Fruit fly (Drosophila melanogaster): Measurements from ENCODE around the gene Spag1.

Gene Spag1

dm6 chr3R:26982106-26982505 lies 34.5 kb downstream of the Spag1 start:
- TF ChIP-seq Atf6 (GFP tag; IDR thresholded peaks at IDR 0.05) (peak; percentile 18; the same call in 1 of the 2 replicates), Eip74EF (GFP tag; optimal IDR thresholded peaks at IDR 0.05) (peak in 1 of 2 experiments; percentile 13), CG10267 (tag; optimal IDR thresholded peaks at IDR 0.05) (no peak), CG42726 (GFP tag; IDR thresholded peaks at IDR 0.05; ENCODE audit: partially characterized antibody) (no peak), inv (GFP tag; IDR thresholded peaks at IDR 0.05; ENCODE audit: partially characterized antibody) (no peak), gro (GFP tag; optimal IDR thresholded peaks at IDR 0.05) (peak; percentile 62), sd (tag; optimal IDR thresholded peaks at IDR 0.05) (peak; percentile 23), CG2678 (tag; optimal IDR thresholded peaks at IDR 0.05) (peak; percentile 17), chinmo (GFP tag; IDR thresholded peaks at IDR 0.05; ENCODE audit: partially characterized antibody) (0 out of 4 replicates have a peak, but pooled peaks have one; percentile 50), Med (GFP tag) (peak; percentile 52), nom (GFP tag; optimal IDR thresholded peaks at IDR 0.05) (no peak)

dm6 chr3R:26984437-26984836 lies 36.8 kb downstream of the Spag1 start:
- TF ChIP-seq pum (GFP tag; optimal IDR thresholded peaks at IDR 0.05) = no peak
- TF ChIP-seq chm (GFP tag; IDR thresholded peaks at IDR 0.05) = no peak
- TF ChIP-seq sqz (GFP tag; optimal IDR thresholded peaks at IDR 0.05) = no peak
- TF ChIP-seq slou (GFP tag; optimal IDR thresholded peaks at IDR 0.05) = no peak
- TF ChIP-seq exex (tag; optimal IDR thresholded peaks at IDR 0.05) = peak; percentile 77
- TF ChIP-seq pita (GFP tag; optimal IDR thresholded peaks at IDR 0.05) = no peak
- TF ChIP-seq CG7987 (GFP tag; optimal IDR thresholded peaks at IDR 0.05) = no peak
- TF ChIP-seq YL-1 (GFP tag; optimal IDR thresholded peaks at IDR 0.05) = no peak
- no peak for TF ChIP-seq D19B (GFP tag; optimal IDR thresholded peaks at IDR 0.05)
- no peak for TF ChIP-seq phol (tag; optimal IDR thresholded peaks at IDR 0.05)
- TF ChIP-seq CG3838 (GFP tag; optimal IDR thresholded peaks at IDR 0.05) = no peak
- peak; percentile 52 for TF ChIP-seq grn (GFP tag; optimal IDR thresholded peaks at IDR 0.05)
- no peak for TF ChIP-seq Hr51 (GFP tag; optimal IDR thresholded peaks at IDR 0.05)
- no peak for TF ChIP-seq sens-2 (GFP tag; IDR thresholded peaks at IDR 0.05)
- no peak for TF ChIP-seq zen2 (GFP tag; IDR thresholded peaks at IDR 0.05; ENCODE audit: partially characterized antibody)
- no peak for TF ChIP-seq Tbp (GFP tag; optimal IDR thresholded peaks at IDR 0.05)
- no peak for TF ChIP-seq CG5180 (GFP tag; optimal IDR thresholded peaks at IDR 0.05)

- TF ChIP-seq CG12104 (GFP tag; optimal IDR thresholded peaks at IDR 0.05) (no peak), D19B (GFP tag; optimal IDR thresholded peaks at IDR 0.05) (no peak), Med (GFP tag) (peak; percentile 51), sob (GFP tag; IDR thresholded peaks at IDR 0.05) (peak; percentile 45; the same call in 1 of the 2 replicates), zen2 (GFP tag; IDR thresholded peaks at IDR 0.05; ENCODE audit: partially characterized antibody) (no peak), sisA (GFP tag; IDR thresholded peaks at IDR 0.05) (no peak), CG10565 (GFP tag; optimal IDR thresholded peaks at IDR 0.05) (no peak), CG10366 (GFP tag; IDR thresholded peaks at IDR 0.05) (no peak), Doc3 (GFP tag; IDR thresholded peaks at IDR 0.05; ENCODE audit: partially characterized antibody) (no peak), bsh (GFP tag; optimal IDR thresholded peaks at IDR 0.05) (no peak), CG13287 (GFP tag; IDR thresholded peaks at IDR 0.05; ENCODE audit: partially characterized antibody) (no peak), gsb-n (tag; optimal IDR thresholded peaks at IDR 0.05) (no peak), CG5245 (GFP tag; optimal IDR thresholded peaks at IDR 0.05) (no peak), CG2120 (GFP tag; optimal IDR thresholded peaks at IDR 0.05) (no peak), Pdp1 (GFP tag; optimal IDR thresholded peaks at IDR 0.05) (no peak), yki (optimal IDR thresholded peaks at IDR 0.05) (no peak), CG1792 (GFP tag; optimal IDR thresholded peaks at IDR 0.05) (no peak), org-1 (GFP tag; optimal IDR thresholded peaks at IDR 0.05) (no peak), CG13894 (tag; optimal IDR thresholded peaks at IDR 0.05) (no peak), CG17186 (GFP tag; optimal IDR thresholded peaks at IDR 0.05) (no peak), tio (GFP tag; optimal IDR thresholded peaks at IDR 0.05) (no peak), Stat92E (GFP tag; optimal IDR thresholded peaks at IDR 0.05) (no peak), CG34376 (GFP tag; optimal IDR thresholded peaks at IDR 0.05) (no peak)
These were observed 39.8 kb downstream of the Spag1 start for dm6 chr3R:26987455-26987854.
